Worm (Caenorhabditis elegans): ENCODE data around the gene col-128.

- TF ChIP-seq ceh-82 (tag; optimal IDR thresholded peaks at IDR 0.05) = no peak
- no peak for TF ChIP-seq fos-1 (tag; optimal IDR thresholded peaks at IDR 0.05)
- no peak for TF ChIP-seq unc-62 (GFP tag; optimal IDR thresholded peaks at IDR 0.05)
- no peak for TF ChIP-seq zag-1 (tag; optimal IDR thresholded peaks at IDR 0.05)
- TF ChIP-seq R02D3.7 (tag; optimal IDR thresholded peaks at IDR 0.05) = peak; percentile 91
- TF ChIP-seq elt-3 (tag; optimal IDR thresholded peaks at IDR 0.05) = no peak
- TF ChIP-seq ceh-16 (tag; optimal IDR thresholded peaks at IDR 0.05) = no peak
Observed at ce11 chrIV:11520960-11521359, 30.8 kb downstream of the col-128 start, which contains the start of the genes M04B2.4 and gfl-1.

All from whole organism, L2 larva.